Fruit fly (Drosophila melanogaster) whole organism, adult: ENCODE measurements around the gene CG8620.

ENCODE experiments used
- CG11617 ChIP-seq: fragments of 200-800 bp; sonication (Bioruptor generic); optimal IDR thresholded peaks from 2 replicates; lab custom pipeline; 2017; ENCODE audit warnings: mild to moderate bottlenecking, missing biosample characterization, missing genetic modification reagents, missing genetic modification characterization
- CG12768 ChIP-seq: fragments of 200-800 bp; sonication (Bioruptor generic); optimal IDR thresholded peaks from 2 replicates; lab custom pipeline; 2017; ENCODE audit warnings: missing biosample characterization, missing genetic modification characterization, mild to moderate bottlenecking, moderate library complexity, missing genetic modification reagents
- CG14711 ChIP-seq: fragments of 200-800 bp; sonication (Bioruptor generic); optimal IDR thresholded peaks from 2 replicates; lab custom pipeline; 2018; ENCODE audit warnings: missing biosample characterization, mild to moderate bottlenecking, missing genetic modification characterization, moderate library complexity
- CG1620 ChIP-seq: fragments of 200-800 bp; sonication (Bioruptor generic); optimal IDR thresholded peaks from 2 replicates; lab custom pipeline; 2016; ENCODE audit warnings: missing biosample characterization, missing genetic modification characterization
- CG33017 ChIP-seq: fragments of 200-800 bp; sonication (Bioruptor generic); optimal IDR thresholded peaks from 2 replicates; lab custom pipeline; 2018; ENCODE audit warnings: missing biosample characterization, mild to moderate bottlenecking, missing genetic modification characterization, moderate library complexity
- CG5204 ChIP-seq: fragments of 200-800 bp; sonication (Bioruptor generic); optimal IDR thresholded peaks from 2 replicates; lab custom pipeline; 2016; ENCODE audit warnings: missing biosample characterization, missing genetic modification characterization
- CG7045 ChIP-seq: fragments of 200-800 bp; sonication (Bioruptor generic); optimal IDR thresholded peaks from 2 replicates; lab custom pipeline; 2017; ENCODE audit warnings: missing biosample characterization, mild to moderate bottlenecking, missing genetic modification characterization
- CG7101 ChIP-seq: fragments of 200-800 bp; sonication (Bioruptor generic); optimal IDR thresholded peaks from 2 replicates; lab custom pipeline; 2018; ENCODE audit warnings: missing biosample characterization, mild to moderate bottlenecking, missing genetic modification characterization, moderate library complexity
- Crg-1 ChIP-seq: fragments of 200-800 bp; sonication (Bioruptor generic); optimal IDR thresholded peaks from 2 replicates; lab custom pipeline; 2016; ENCODE audit warnings: missing biosample characterization, missing genetic modification characterization
- kay ChIP-seq: fragments of 200-800 bp; sonication (Bioruptor generic); peaks from one replicate; lab custom pipeline; 2016; ENCODE audit warnings: missing biosample characterization, missing genetic modification characterization, borderline replicate concordance
- tj ChIP-seq: fragments of 200-800 bp; sonication (Bioruptor generic); optimal IDR thresholded peaks from 3 replicates; lab custom pipeline; 2017; ENCODE audit warnings: missing biosample characterization, mild to moderate bottlenecking, missing genetic modification characterization, moderate library complexity
- toe ChIP-seq: fragments of 200-800 bp; sonication (Bioruptor generic); optimal IDR thresholded peaks from 2 replicates; lab custom pipeline; 2016; ENCODE audit warnings: missing biosample characterization, missing genetic modification characterization

dm6 chr3L:7157713-7158112 is at the start of gene CG8620:
- TF ChIP-seq CG7045 (no peak), kay (GFP tag; lab: Kevin White, UChicago) (no peak), CG14711 (no peak), CG1620 (no peak), CG7101 (tag; lab: Kevin White, UChicago) (no peak), tj (no peak), CG33017 (tag; lab: Kevin White, UChicago) (no peak), CG5204 (no peak), Crg-1 (GFP tag; lab: Kevin White, UChicago) (no peak), CG11617 (GFP tag; lab: Kevin White, UChicago) (no peak), toe (GFP tag; lab: Kevin White, UChicago) (no peak), CG12768 (GFP tag; lab: Kevin White, UChicago) (no peak)
